Fruit fly (Drosophila melanogaster): ENCODE results near the gene CG46320.

Gene CG46320

dm6 chr3L:5796493-5796998 is 132.6 kb downstream of the CG46320 start, which contains the start of gene Tektin-C (continued):
- TF ChIP-seq grn (GFP tag; optimal IDR thresholded peaks at IDR 0.05) = no peak
- TF ChIP-seq lbe (GFP tag; optimal IDR thresholded peaks at IDR 0.05) = no peak
- no peak for TF ChIP-seq CG9437 (GFP tag; optimal IDR thresholded peaks at IDR 0.05)
- no peak for TF ChIP-seq insv (GFP tag; optimal IDR thresholded peaks at IDR 0.05)
- TF ChIP-seq CG9876 (GFP tag; optimal IDR thresholded peaks at IDR 0.05) = no peak
- no peak for TF ChIP-seq Atf-2 (GFP tag; optimal IDR thresholded peaks at IDR 0.05)
- peak; percentile 48 for TF ChIP-seq sens (GFP tag)
- TF ChIP-seq Med (GFP tag) = peak; percentile 80
- 0 out of 4 replicates have a peak, but pooled peaks have one; percentile 26 for TF ChIP-seq Gug (GFP tag; IDR thresholded peaks at IDR 0.05)
- TF ChIP-seq CG7928 (GFP tag; optimal IDR thresholded peaks at IDR 0.05) = no peak
- TF ChIP-seq Sox100B (GFP tag; optimal IDR thresholded peaks at IDR 0.05) = no peak
- TF ChIP-seq cas (GFP tag; IDR thresholded peaks at IDR 0.05) = no peak
- TF ChIP-seq luna (GFP tag; optimal IDR thresholded peaks at IDR 0.05) = no peak
- no peak for TF ChIP-seq phol (tag; optimal IDR thresholded peaks at IDR 0.05)
- no peak for TF ChIP-seq prd (optimal IDR thresholded peaks at IDR 0.05)
- TF ChIP-seq prd (GFP tag; IDR thresholded peaks at IDR 0.05) = peak; percentile 57; the same call in 2 of the 3 replicates
- TF ChIP-seq CG7839 (tag; optimal IDR thresholded peaks at IDR 0.05) = no peak
- TF ChIP-seq CG1603 (tag; optimal IDR thresholded peaks at IDR 0.05) = no peak
- no peak for TF ChIP-seq CG43689 (GFP tag; IDR thresholded peaks at IDR 0.05)
- TF ChIP-seq Six4 (GFP tag; optimal IDR thresholded peaks at IDR 0.05) = no peak
- peak; percentile 8 for TF ChIP-seq CG10209 (GFP tag; optimal IDR thresholded peaks at IDR 0.05)
- no peak for TF ChIP-seq Nf-YA (GFP tag; IDR thresholded peaks at IDR 0.05)
- TF ChIP-seq CG15696 (tag; optimal IDR thresholded peaks at IDR 0.05) = no peak
- TF ChIP-seq slbo (GFP tag; IDR thresholded peaks at IDR 0.05) = 0 out of 2 replicates have a peak, but pooled peaks have one; percentile 27
- TF ChIP-seq E2f1 (GFP tag; IDR thresholded peaks at IDR 0.05) = no peak
- no peak for TF ChIP-seq CG10565 (GFP tag; optimal IDR thresholded peaks at IDR 0.05)
- TF ChIP-seq CG11085 (GFP tag; IDR thresholded peaks at IDR 0.05) = no peak
- TF ChIP-seq CG17568 (GFP tag; optimal IDR thresholded peaks at IDR 0.05) = no peak
- TF ChIP-seq CG12236 (GFP tag; optimal IDR thresholded peaks at IDR 0.05) = no peak
- peak; percentile 13 for TF ChIP-seq CG12391 (tag; optimal IDR thresholded peaks at IDR 0.05)
- peak; percentile 9 for TF ChIP-seq dmrt11E (tag; optimal IDR thresholded peaks at IDR 0.05)
- TF ChIP-seq D (optimal IDR thresholded peaks at IDR 0.05) = no peak
- TF ChIP-seq D (GFP tag; optimal IDR thresholded peaks at IDR 0.05) = no peak
- TF ChIP-seq CG1233 (GFP tag; optimal IDR thresholded peaks at IDR 0.05) = no peak
- TF ChIP-seq amos (GFP tag; IDR thresholded peaks at IDR 0.05; ENCODE audit: partially characterized antibody) = no peak
- peak; percentile 17; the same call in 1 of the 2 replicates for TF ChIP-seq CG10366 (GFP tag; IDR thresholded peaks at IDR 0.05)
- no peak for TF ChIP-seq CG32767 (GFP tag; IDR thresholded peaks at IDR 0.05)
- TF ChIP-seq row (GFP tag; IDR thresholded peaks at IDR 0.05) = peak; percentile 40; the same call in 1 of the 3 replicates
- TF ChIP-seq Sin3A (optimal IDR thresholded peaks at IDR 0.05) = no peak
- no peak for TF ChIP-seq pb (GFP tag; optimal IDR thresholded peaks at IDR 0.05)
- TF ChIP-seq CG17328 (GFP tag; IDR thresholded peaks at IDR 0.05) = peak; percentile 62
- no peak for TF ChIP-seq gt (GFP tag; IDR thresholded peaks at IDR 0.05)
- peak; percentile 57; the same call in 1 of the 2 replicates for TF ChIP-seq Xrp1 (GFP tag; IDR thresholded peaks at IDR 0.05)
- no peak for TF ChIP-seq CG4820 (GFP tag; optimal IDR thresholded peaks at IDR 0.05)
- no peak for TF ChIP-seq CG11723 (GFP tag; optimal IDR thresholded peaks at IDR 0.05)
- no peak for TF ChIP-seq emc (GFP tag; optimal IDR thresholded peaks at IDR 0.05)
- TF ChIP-seq HLH3B (GFP tag; IDR thresholded peaks at IDR 0.05) = no peak
- TF ChIP-seq ind (GFP tag; optimal IDR thresholded peaks at IDR 0.05) = no peak
- peak; percentile 15; the same call in 1 of the 2 replicates for TF ChIP-seq sisA (GFP tag; IDR thresholded peaks at IDR 0.05)
- TF ChIP-seq tgo (GFP tag; IDR thresholded peaks at IDR 0.05) = 0 out of 3 replicates have a peak, but pooled peaks have one; percentile 27
- TF ChIP-seq CG5245 (GFP tag; optimal IDR thresholded peaks at IDR 0.05) = no peak
- no peak for TF ChIP-seq CG13424 (tag; optimal IDR thresholded peaks at IDR 0.05)
- no peak for TF ChIP-seq CG7372 (GFP tag; IDR thresholded peaks at IDR 0.05)
